Worm (Caenorhabditis elegans): ENCODE measurements around the gene Y62E10A.3.

DNA sequence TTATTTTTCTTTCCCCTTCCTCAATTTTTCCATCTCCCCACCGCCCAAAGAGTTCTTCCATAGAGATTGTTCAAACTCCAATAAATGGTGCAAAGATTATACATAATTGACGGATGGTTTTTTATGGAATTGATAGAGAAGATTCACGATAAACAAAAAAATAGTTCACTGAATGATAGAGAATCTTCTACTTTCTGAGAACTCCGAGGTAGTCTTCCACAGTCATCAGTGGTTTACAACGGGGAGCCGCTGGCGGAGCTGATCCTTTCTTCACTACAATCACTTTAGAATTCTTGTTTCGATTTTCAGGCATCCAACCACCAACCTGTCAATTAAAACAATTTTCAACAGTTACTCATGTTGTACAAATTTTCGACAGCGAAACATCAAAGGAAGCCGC lies 4.0 kb downstream of the Y62E10A.3 start:
- TF ChIP-seq him-1 (tag; optimal IDR thresholded peaks at IDR 0.05) (no peak), dao-5 (tag; optimal IDR thresholded peaks at IDR 0.05) (no peak)
